Worm (Caenorhabditis elegans) whole organism, late embryonic: ENCODE data around the gene rps-24.

Experiments
- C38D4.7 ChIP-seq: fragments of 200-800 bp; sonication (Bioruptor generic); optimal IDR thresholded peaks from 2 replicates; lab custom pipeline; 2018; ENCODE audit warnings: mild to moderate bottlenecking, missing genetic modification characterization, moderate library complexity, missing compliant biosample characterization
- K02D7.2 ChIP-seq: sonication (generic microtip); optimal IDR thresholded peaks from 2 replicates; lab custom pipeline; 2017; ENCODE audit warnings: mild to moderate bottlenecking, missing genetic modification characterization, missing compliant biosample characterization
- K09A11.1 ChIP-seq: sonication (generic microtip); optimal IDR thresholded peaks from 2 replicates; lab custom pipeline; 2017; ENCODE audit warnings: antibody characterized with exemption, mild to moderate bottlenecking, missing genetic modification characterization, missing compliant biosample characterization; ENCODE audit not compliant: insufficient read depth
- T23F11.4 ChIP-seq: fragments of 200-800 bp; sonication (Bioruptor generic); optimal IDR thresholded peaks from 2 replicates; lab custom pipeline; 2018; ENCODE audit warnings: mild to moderate bottlenecking, missing genetic modification characterization, missing compliant biosample characterization
- Y22D7AL.16 ChIP-seq: sonication (generic microtip); optimal IDR thresholded peaks from 2 replicates; lab custom pipeline; 2016; ENCODE audit warnings: missing genetic modification characterization, missing compliant biosample characterization
- ahr-1 ChIP-seq: sonication (generic microtip); optimal IDR thresholded peaks from 2 replicates; lab custom pipeline; 2016; ENCODE audit warnings: missing genetic modification characterization, missing compliant biosample characterization
- ceh-14 ChIP-seq: sonication (generic microtip); optimal IDR thresholded peaks from 2 replicates; lab custom pipeline; 2016; ENCODE audit warnings: missing genotype, missing genetic modification characterization, missing compliant biosample characterization
- ceh-18 ChIP-seq: sonication (generic microtip); optimal IDR thresholded peaks from 2 replicates; lab custom pipeline; 2016; ENCODE audit warnings: missing genetic modification characterization, missing compliant biosample characterization
- ceh-19 ChIP-seq: fragments of 200-800 bp; sonication (Bioruptor generic); optimal IDR thresholded peaks from 2 replicates; lab custom pipeline; 2018; ENCODE audit warnings: mild to moderate bottlenecking, missing genetic modification characterization, missing compliant biosample characterization
- ceh-2 ChIP-seq: sonication (generic microtip); optimal IDR thresholded peaks from 2 replicates; lab custom pipeline; 2016; ENCODE audit warnings: missing genotype, missing genetic modification characterization, missing compliant biosample characterization
- ceh-24 ChIP-seq: sonication (generic microtip); optimal IDR thresholded peaks from 2 replicates; lab custom pipeline; 2016; ENCODE audit warnings: mild to moderate bottlenecking, missing genetic modification characterization, missing compliant biosample characterization
- ceh-31 ChIP-seq: sonication (generic microtip); optimal IDR thresholded peaks from 2 replicates; lab custom pipeline; 2016; ENCODE audit warnings: missing genetic modification characterization, missing compliant biosample characterization
- ceh-48 ChIP-seq: sonication (generic microtip); optimal IDR thresholded peaks from 2 replicates; lab custom pipeline; 2016; ENCODE audit warnings: missing genetic modification characterization, inconsistent platforms, missing compliant biosample characterization
- ceh-6 ChIP-seq: fragments of 200-800 bp; sonication (Bioruptor generic); optimal IDR thresholded peaks from 2 replicates; lab custom pipeline; 2018; ENCODE audit warnings: mild to moderate bottlenecking, missing genetic modification characterization, missing compliant biosample characterization
- ceh-9 ChIP-seq: sonication (generic microtip); optimal IDR thresholded peaks from 2 replicates; lab custom pipeline; 2016; ENCODE audit warnings: mild to moderate bottlenecking, missing genetic modification characterization, inconsistent platforms, missing compliant biosample characterization
- che-1 ChIP-seq: sonication (generic microtip); optimal IDR thresholded peaks from 2 replicates; lab custom pipeline; 2016; ENCODE audit warnings: mild to moderate bottlenecking, missing genetic modification characterization, missing compliant biosample characterization
- dmd-4 ChIP-seq: sonication (generic microtip); optimal IDR thresholded peaks from 2 replicates; lab custom pipeline; 2016; ENCODE audit warnings: borderline replicate concordance, missing genetic modification characterization, missing compliant biosample characterization
- dve-1 ChIP-seq: sonication (generic microtip); optimal IDR thresholded peaks from 2 replicates; lab custom pipeline; 2017; ENCODE audit warnings: antibody characterized with exemption, mild to moderate bottlenecking, missing genetic modification characterization, missing compliant biosample characterization
- elt-4 ChIP-seq: sonication (generic microtip); optimal IDR thresholded peaks from 2 replicates; lab custom pipeline; 2016; ENCODE audit warnings: missing genetic modification characterization, missing compliant biosample characterization
- hlh-13 ChIP-seq: fragments of 200-800 bp; sonication (Bioruptor generic); optimal IDR thresholded peaks from 2 replicates; lab custom pipeline; 2018; ENCODE audit warnings: mild to moderate bottlenecking, missing genetic modification characterization, missing compliant biosample characterization
- hlh-15 ChIP-seq: sonication (generic microtip); optimal IDR thresholded peaks from 2 replicates; lab custom pipeline; 2016; ENCODE audit warnings: missing genetic modification characterization, missing compliant biosample characterization
- hlh-30 ChIP-seq: sonication (generic microtip); optimal IDR thresholded peaks from 2 replicates; lab custom pipeline; 2017; ENCODE audit warnings: antibody characterized with exemption, missing genetic modification characterization, missing compliant biosample characterization; ENCODE audit not compliant: insufficient read depth
- hlh-6 ChIP-seq: sonication (generic microtip); optimal IDR thresholded peaks from 2 replicates; lab custom pipeline; 2016; ENCODE audit warnings: missing genotype, missing genetic modification characterization, missing compliant biosample characterization
- hlh-8 ChIP-seq: sonication (generic microtip); optimal IDR thresholded peaks from 2 replicates; lab custom pipeline; 2016; ENCODE audit warnings: missing genotype, missing genetic modification characterization, missing compliant biosample characterization
- lim-6 ChIP-seq: sonication (generic microtip); optimal IDR thresholded peaks from 2 replicates; lab custom pipeline; 2016; ENCODE audit warnings: missing genetic modification characterization, missing compliant biosample characterization
- lin-11 ChIP-seq: fragments of 200-800 bp; sonication (Bioruptor generic); optimal IDR thresholded peaks from 2 replicates; lab custom pipeline; 2018; ENCODE audit warnings: mild to moderate bottlenecking, missing genetic modification characterization, missing compliant biosample characterization
- nfya-1 ChIP-seq: sonication (generic microtip); optimal IDR thresholded peaks from 2 replicates; lab custom pipeline; 2017; ENCODE audit warnings: missing genetic modification characterization, mild to moderate bottlenecking, missing compliant biosample characterization, antibody characterized with exemption, moderate library complexity
- nhr-11 ChIP-seq: fragments of 150-350 bp; optimal IDR thresholded peaks from 2 replicates; lab custom pipeline; 2014; ENCODE audit warnings: missing biosample characterization, missing genetic modification characterization
- npax-4 ChIP-seq: sonication (generic microtip); optimal IDR thresholded peaks from 2 replicates; lab custom pipeline; 2016; ENCODE audit warnings: missing genetic modification characterization, missing compliant biosample characterization
- odd-2 ChIP-seq: sonication (generic microtip); optimal IDR thresholded peaks from 2 replicates; lab custom pipeline; 2017; ENCODE audit warnings: antibody characterized with exemption, mild to moderate bottlenecking, missing genetic modification characterization, missing compliant biosample characterization
- pat-9 ChIP-seq: fragments of 200-800 bp; sonication (Bioruptor generic); optimal IDR thresholded peaks from 2 replicates; lab custom pipeline; 2018; ENCODE audit warnings: mild to moderate bottlenecking, missing genetic modification characterization, moderate library complexity, missing compliant biosample characterization
- pha-4 ChIP-seq: fragments of 150-350 bp; optimal IDR thresholded peaks from 2 replicates; lab custom pipeline; 2018; ENCODE audit warnings: missing biosample characterization, missing genetic modification reagents, missing genetic modification characterization
- pros-1 ChIP-seq: fragments of 150-350 bp; optimal IDR thresholded peaks from 2 replicates; lab custom pipeline; 2014; ENCODE audit warnings: missing biosample characterization, missing genetic modification reagents, missing genetic modification characterization
- rnt-1 ChIP-seq: sonication (generic microtip); optimal IDR thresholded peaks from 2 replicates; lab custom pipeline; 2016; ENCODE audit warnings: missing genetic modification characterization, missing compliant biosample characterization
- sdc-2 ChIP-seq: sonication (generic microtip); optimal IDR thresholded peaks from 2 replicates; lab custom pipeline; 2016; ENCODE audit warnings: missing genotype, missing genetic modification characterization, missing compliant biosample characterization
- sox-2 ChIP-seq: fragments of 200-800 bp; sonication (Bioruptor generic); IDR thresholded peaks from 2 replicates; pipeline ENCODE4 v1.3.6; 2022; ENCODE audit warnings: missing genetic modification reagents, missing genetic modification characterization, missing compliant biosample characterization
- sox-4 ChIP-seq: sonication (generic microtip); optimal IDR thresholded peaks from 2 replicates; lab custom pipeline; 2017; ENCODE audit warnings: mild to moderate bottlenecking, missing genetic modification characterization, inconsistent platforms, missing compliant biosample characterization
- syd-9 ChIP-seq: sonication (generic microtip); optimal IDR thresholded peaks from 2 replicates; lab custom pipeline; 2016; ENCODE audit warnings: mild to moderate bottlenecking, missing genetic modification characterization, moderate library complexity, missing compliant biosample characterization
- tbx-7 ChIP-seq: sonication (generic microtip); optimal IDR thresholded peaks from 2 replicates; lab custom pipeline; 2016; ENCODE audit warnings: missing genotype, missing genetic modification characterization, missing compliant biosample characterization
- ttx-3 ChIP-seq: sonication (generic microtip); optimal IDR thresholded peaks from 2 replicates; lab custom pipeline; 2016; ENCODE audit warnings: missing genetic modification reagents, missing genetic modification characterization, missing compliant biosample characterization
- unc-3 ChIP-seq, 2 experiments: fragments of 200-800 bp in 1 of 2; sonication (Bioruptor generic) in 1 of 2; sonication (generic microtip) in 1 of 2; conservative IDR thresholded peaks in 1 of 2; optimal IDR thresholded peaks in 1 of 2; 2 replicates each; pipeline versions ENCODE4 v1.3.6 to Lab custom; 2016 to 2022; ENCODE audit warnings: missing compliant biosample characterization in 2 of 2, missing genetic modification characterization in 2 of 2, missing genetic modification reagents in 1 of 2
- unc-42 ChIP-seq: sonication (generic microtip); optimal IDR thresholded peaks from 2 replicates; lab custom pipeline; 2016; ENCODE audit warnings: missing genotype, missing genetic modification characterization, missing compliant biosample characterization
- unc-55 ChIP-seq: sonication (generic microtip); optimal IDR thresholded peaks from 2 replicates; lab custom pipeline; 2017; ENCODE audit warnings: missing biosample characterization, missing genetic modification reagents, missing genetic modification characterization
- unc-86 ChIP-seq: sonication (generic microtip); optimal IDR thresholded peaks from 2 replicates; lab custom pipeline; 2016; ENCODE audit warnings: missing genetic modification characterization, missing compliant biosample characterization
- zip-5 ChIP-seq: sonication (generic microtip); optimal IDR thresholded peaks from 2 replicates; lab custom pipeline; 2016; ENCODE audit warnings: missing genetic modification characterization, missing compliant biosample characterization

rps-24 gene

ce11 chrIV:410420-410891 is 24.8 kb downstream of the rps-24 start, which contains the start of gene T07A9.12 (continued):
- peak; percentile 62 for TF ChIP-seq hlh-15 (tag; lab: Kevin White, UChicago)
- no peak for TF ChIP-seq elt-4 (tag; lab: Kevin White, UChicago)
- peak; percentile 93 for TF ChIP-seq zip-5
- no peak for TF ChIP-seq sdc-2 (tag; lab: Kevin White, UChicago)
- TF ChIP-seq nfya-1: peak; percentile 70
- TF ChIP-seq ceh-9: no peak
- TF ChIP-seq ceh-2 (tag; lab: Kevin White, UChicago): peak; percentile 88
- no peak for TF ChIP-seq odd-2
- no peak for TF ChIP-seq ceh-48 (tag; lab: Kevin White, UChicago)
- peak; percentile 34 for TF ChIP-seq dmd-4
- TF ChIP-seq npax-4 (tag; lab: Kevin White, UChicago): no peak
- peak; percentile 84 for TF ChIP-seq tbx-7
- peak; percentile 32 for TF ChIP-seq syd-9
- no peak for TF ChIP-seq C38D4.7 (GFP tag; lab: Kevin White, UChicago)
- TF ChIP-seq ceh-31: peak; percentile 99
- peak; percentile 26 for TF ChIP-seq ceh-19 (GFP tag; lab: Kevin White, UChicago)
- TF ChIP-seq sox-2 (GFP tag; lab: Robert Waterston, UW): no peak
- peak; percentile 56 for TF ChIP-seq unc-86
- no peak for TF ChIP-seq hlh-13
- no peak for TF ChIP-seq dve-1 (tag; lab: Kevin White, UChicago)
- TF ChIP-seq lin-11: no peak
- TF ChIP-seq ceh-6 (GFP tag; lab: Kevin White, UChicago): no peak
- peak; percentile 65 for TF ChIP-seq ceh-14 (tag; lab: Kevin White, UChicago)
- TF ChIP-seq K02D7.2 (tag; lab: Kevin White, UChicago): no peak
- TF ChIP-seq unc-55 (GFP tag; lab: Kevin White, UChicago): peak; percentile 19
- TF ChIP-seq ceh-18 (tag; lab: Kevin White, UChicago): peak; percentile 50
- TF ChIP-seq hlh-6 (tag; lab: Kevin White, UChicago): peak; percentile 3
- peak; percentile 26 for TF ChIP-seq ttx-3
- no peak for TF ChIP-seq unc-3 (GFP tag; conservative IDR thresholded peaks at IDR 0.05; lab: Robert Waterston, UW)
- peak; percentile 51 for TF ChIP-seq unc-3 (tag; optimal IDR thresholded peaks at IDR 0.05; lab: Kevin White, UChicago)
- TF ChIP-seq che-1: no peak
- peak; percentile 59 for TF ChIP-seq unc-42 (tag; lab: Kevin White, UChicago)
- no peak for TF ChIP-seq hlh-30 (tag; lab: Kevin White, UChicago)
- TF ChIP-seq ceh-24 (tag; lab: Kevin White, UChicago): no peak
- peak; percentile 80 for TF ChIP-seq rnt-1 (tag; lab: Kevin White, UChicago)
- no peak for TF ChIP-seq T23F11.4 (GFP tag; lab: Kevin White, UChicago)
- TF ChIP-seq sox-4 (tag; lab: Kevin White, UChicago): no peak
- TF ChIP-seq Y22D7AL.16 (tag; lab: Kevin White, UChicago): no peak
- peak; percentile 77 for TF ChIP-seq lim-6 (tag; lab: Kevin White, UChicago)
- no peak for TF ChIP-seq pha-4 (tag; lab: Kevin White, UChicago)
- TF ChIP-seq pat-9 (tag; lab: Kevin White, UChicago): no peak
- TF ChIP-seq pros-1 (tag; lab: Kevin White, UChicago): no peak
- TF ChIP-seq hlh-8 (tag; lab: Kevin White, UChicago): peak; percentile 80
- TF ChIP-seq nhr-11 (tag; lab: Kevin White, UChicago): no peak
- peak; percentile 46 for TF ChIP-seq K09A11.1 (tag; lab: Kevin White, UChicago)
- TF ChIP-seq ahr-1 (tag; lab: Kevin White, UChicago): peak; percentile 54
